Fruit fly (Drosophila melanogaster): ENCODE data around the gene CG13946.

The CG13946 gene

DNA sequence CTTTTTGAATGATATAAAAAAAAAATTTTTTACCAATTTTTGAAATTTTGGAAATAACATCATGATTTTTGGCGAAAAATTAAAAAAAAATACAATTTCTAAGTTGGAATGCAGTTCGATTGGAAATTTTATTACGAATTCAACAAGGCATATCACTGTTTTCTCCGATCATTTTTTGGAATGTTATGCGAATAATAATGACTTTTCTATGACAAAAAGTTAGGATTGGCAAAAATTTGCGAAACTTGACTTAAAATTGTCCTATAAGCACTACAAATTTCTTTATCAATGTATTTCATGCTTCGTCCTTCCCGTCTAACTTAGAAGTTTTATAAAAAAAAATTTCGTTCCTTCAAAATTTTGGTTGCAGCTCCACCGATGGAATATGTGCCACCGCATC lies 7.7 kb downstream of the CG13946 start, which contains the start of gene CG3544:
Gene CG3544 (plus strand): TSS at position 301 of the 400 bp plus-strand sequence.
- TF ChIP-seq Dek (tag; optimal IDR thresholded peaks at IDR 0.05) (no peak), B-H1 (GFP tag; IDR thresholded peaks at IDR 0.05) (no peak), MBD-R2 (GFP tag; IDR thresholded peaks at IDR 0.05) (no peak), Ets97D (GFP tag; optimal IDR thresholded peaks at IDR 0.05) (no peak), slp2 (GFP tag; optimal IDR thresholded peaks at IDR 0.05) (no peak), cg (GFP tag; optimal IDR thresholded peaks at IDR 0.05) (no peak), NfI (GFP tag; optimal IDR thresholded peaks at IDR 0.05) (no peak), ci (GFP tag; IDR thresholded peaks at IDR 0.05) (no peak), CG4328 (GFP tag; optimal IDR thresholded peaks at IDR 0.05) (no peak), Sry-δ (GFP tag; optimal IDR thresholded peaks at IDR 0.05) (no peak), CG10654 (GFP tag; optimal IDR thresholded peaks at IDR 0.05) (no peak), Hand (GFP tag; optimal IDR thresholded peaks at IDR 0.05) (no peak), rib (GFP tag; IDR thresholded peaks at IDR 0.05) (no peak), CG14860 (GFP tag; IDR thresholded peaks at IDR 0.05; ENCODE audit: partially characterized antibody) (no peak)

- no peak for TF ChIP-seq CG4360 (GFP tag; IDR thresholded peaks at IDR 0.05)
- peak; percentile 55 for TF ChIP-seq sug (tag; optimal IDR thresholded peaks at IDR 0.05)
- no peak for TF ChIP-seq CG6683 (GFP tag; optimal IDR thresholded peaks at IDR 0.05)
- TF ChIP-seq inv (GFP tag; IDR thresholded peaks at IDR 0.05; ENCODE audit: partially characterized antibody) = no peak
- no peak for TF ChIP-seq Mad (GFP tag; optimal IDR thresholded peaks at IDR 0.05)
- peak; percentile 43 for TF ChIP-seq lab (GFP tag; optimal IDR thresholded peaks at IDR 0.05)
- no peak for TF ChIP-seq CG13424 (tag; optimal IDR thresholded peaks at IDR 0.05)
- TF ChIP-seq ara (GFP tag; IDR thresholded peaks at IDR 0.05) = no peak
- no peak for TF ChIP-seq ac (GFP tag; optimal IDR thresholded peaks at IDR 0.05)
- no peak for TF ChIP-seq nmo (GFP tag; optimal IDR thresholded peaks at IDR 0.05)
- TF ChIP-seq Chrac-16 (GFP tag; optimal IDR thresholded peaks at IDR 0.05) = no peak
- TF ChIP-seq CG2202 (tag; optimal IDR thresholded peaks at IDR 0.05) = no peak
- peak; percentile 30 for TF ChIP-seq ftz-f1 (GFP tag; optimal IDR thresholded peaks at IDR 0.05)
- no peak for TF ChIP-seq lilli (GFP tag; optimal IDR thresholded peaks at IDR 0.05)
- no peak for TF ChIP-seq CG10462 (GFP tag; optimal IDR thresholded peaks at IDR 0.05)
- TF ChIP-seq Max (GFP tag; optimal IDR thresholded peaks at IDR 0.05) = no peak
- TF ChIP-seq crol (GFP tag; IDR thresholded peaks at IDR 0.05) = peak; percentile 72
- TF ChIP-seq Doc3 (GFP tag; IDR thresholded peaks at IDR 0.05; ENCODE audit: partially characterized antibody) = no peak
- no peak for TF ChIP-seq dm (GFP tag; optimal IDR thresholded peaks at IDR 0.05)
- TF ChIP-seq run (tag; optimal IDR thresholded peaks at IDR 0.05) = no peak
- no peak for TF ChIP-seq tx (GFP tag; optimal IDR thresholded peaks at IDR 0.05)
- no peak for TF ChIP-seq lbe (GFP tag; optimal IDR thresholded peaks at IDR 0.05)
- no peak for TF ChIP-seq HmgD (GFP tag; optimal IDR thresholded peaks at IDR 0.05)
- no peak for TF ChIP-seq CG16815 (GFP tag; optimal IDR thresholded peaks at IDR 0.05)
- TF ChIP-seq usp (GFP tag; optimal IDR thresholded peaks at IDR 0.05) = no peak
- TF ChIP-seq BtbVII (GFP tag; optimal IDR thresholded peaks at IDR 0.05) = no peak
- no peak for TF ChIP-seq CG14014 (GFP tag; IDR thresholded peaks at IDR 0.05)
- TF ChIP-seq CG33557 (GFP tag; optimal IDR thresholded peaks at IDR 0.05) = no peak
- no peak for TF ChIP-seq bcd (GFP tag; optimal IDR thresholded peaks at IDR 0.05)
- no peak for TF ChIP-seq bsh (GFP tag; optimal IDR thresholded peaks at IDR 0.05)
- TF ChIP-seq CG42726 (GFP tag; IDR thresholded peaks at IDR 0.05; ENCODE audit: partially characterized antibody) = no peak
- TF ChIP-seq NfI (GFP tag; optimal IDR thresholded peaks at IDR 0.05) = no peak
- TF ChIP-seq rib (GFP tag; IDR thresholded peaks at IDR 0.05) = 0 out of 2 replicates have a peak, but pooled peaks have one; percentile 14
- no peak for TF ChIP-seq hth (optimal IDR thresholded peaks at IDR 0.05)
- peak; percentile 65 for TF ChIP-seq GATAe (GFP tag; conservative IDR thresholded peaks at IDR 0.05)
- TF ChIP-seq CG8290 (GFP tag; optimal IDR thresholded peaks at IDR 0.05) = no peak
- peak in 1 of 2 experiments; percentile 9 for TF ChIP-seq CG8290 (tag; optimal IDR thresholded peaks at IDR 0.05)
- TF ChIP-seq pfk (GFP tag; optimal IDR thresholded peaks at IDR 0.05) = no peak
- TF ChIP-seq CG10979 (tag; optimal IDR thresholded peaks at IDR 0.05) = no peak
These were observed 13.6 kb downstream of the CG13946 start for dm6 chr2L:789966-790365.

Measured in whole organism, embryonic.